Fruit fly (Drosophila melanogaster): Measurements from ENCODE around the gene CG14074.
A peak's percentile ranks its signal among the peaks of the same experiment; 100 is the strongest.

The CG14074 gene

DNA sequence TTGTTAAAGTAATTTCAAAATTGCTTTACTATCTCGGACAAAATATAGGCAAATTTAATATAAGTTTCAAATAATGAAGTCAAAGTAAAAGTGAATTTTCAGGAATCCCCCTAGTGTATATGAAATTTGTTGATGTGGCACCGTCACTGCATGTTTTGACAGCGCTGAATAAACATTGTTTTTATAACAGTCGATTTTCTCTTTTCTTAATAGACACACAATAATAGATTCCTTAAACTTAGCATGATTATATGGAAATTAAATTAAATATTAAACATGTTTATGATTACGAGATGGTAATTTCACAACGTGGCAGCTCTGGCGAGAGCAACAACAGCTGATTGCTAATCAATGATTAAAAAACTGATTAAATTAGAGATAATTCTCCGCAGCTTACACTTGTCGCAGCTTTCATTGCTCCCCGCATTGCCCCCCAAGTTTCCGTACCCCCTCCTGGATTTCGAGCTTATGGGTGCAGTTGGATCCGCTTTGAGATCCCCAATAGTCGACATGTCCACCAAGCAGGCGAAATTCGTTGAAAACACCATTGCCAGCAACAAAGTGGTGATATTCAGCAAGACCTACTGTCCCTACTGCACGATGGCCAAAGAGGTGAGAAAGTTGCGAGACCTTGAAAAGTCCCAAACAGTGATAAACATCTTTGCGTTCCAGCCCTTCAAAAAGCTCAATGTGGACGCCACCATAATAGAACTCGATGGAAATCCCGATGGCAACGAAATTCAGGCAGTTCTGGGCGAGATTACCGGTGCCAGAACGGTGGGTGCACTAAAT is 3.2 kb downstream of the CG14074 start, which contains the start of gene Grx1 (continued):
- no peak for TF ChIP-seq CG17612 (GFP tag; IDR thresholded peaks at IDR 0.05)
- TF ChIP-seq pnt (GFP tag; optimal IDR thresholded peaks at IDR 0.05): no peak
- TF ChIP-seq CG8359 (GFP tag; optimal IDR thresholded peaks at IDR 0.05; ENCODE audit: borderline replicate concordance): no peak
- TF ChIP-seq Dip3 (GFP tag; optimal IDR thresholded peaks at IDR 0.05): peak; percentile 4
- TF ChIP-seq CG31365 (tag; optimal IDR thresholded peaks at IDR 0.05): no peak
- peak; percentile 28 for TF ChIP-seq YL-1 (GFP tag; optimal IDR thresholded peaks at IDR 0.05)
- no peak for TF ChIP-seq HLH4C (GFP tag; IDR thresholded peaks at IDR 0.05; ENCODE audit: partially characterized antibody)
- TF ChIP-seq Ravus (GFP tag; IDR thresholded peaks at IDR 0.05): no peak
- no peak for TF ChIP-seq otp (GFP tag; IDR thresholded peaks at IDR 0.05)
- TF ChIP-seq caup (GFP tag; optimal IDR thresholded peaks at IDR 0.05; ENCODE audit: severe bottlenecking): peak; percentile 47
- no peak for TF ChIP-seq Bgb (GFP tag; IDR thresholded peaks at IDR 0.05; ENCODE audit: partially characterized antibody)
- no peak for TF ChIP-seq jigr1 (GFP tag; IDR thresholded peaks at IDR 0.05)
- TF ChIP-seq gem (tag; optimal IDR thresholded peaks at IDR 0.05): peak; percentile 75
- TF ChIP-seq wek (GFP tag; optimal IDR thresholded peaks at IDR 0.05): peak; percentile 97
- no peak for TF ChIP-seq org-1 (GFP tag; optimal IDR thresholded peaks at IDR 0.05)
- peak; percentile 54 for TF ChIP-seq CG18476 (GFP tag; optimal IDR thresholded peaks at IDR 0.05)
- no peak for TF ChIP-seq rib (GFP tag; IDR thresholded peaks at IDR 0.05)
- no peak for TF ChIP-seq CG6791 (GFP tag; IDR thresholded peaks at IDR 0.05; ENCODE audit: partially characterized antibody)
- no peak for TF ChIP-seq HLHmδ (GFP tag; optimal IDR thresholded peaks at IDR 0.05)
- TF ChIP-seq Fer1 (GFP tag; optimal IDR thresholded peaks at IDR 0.05): peak; percentile 39
- peak; percentile 47 for TF ChIP-seq CG14441 (GFP tag; IDR thresholded peaks at IDR 0.05)
- TF ChIP-seq disco-r (GFP tag; optimal IDR thresholded peaks at IDR 0.05): no peak
- TF ChIP-seq CG12104 (GFP tag; optimal IDR thresholded peaks at IDR 0.05): no peak
- TF ChIP-seq pfk (GFP tag; optimal IDR thresholded peaks at IDR 0.05): no peak
- TF ChIP-seq ci (GFP tag; IDR thresholded peaks at IDR 0.05): 0 out of 3 replicates have a peak, but pooled peaks have one; percentile 38
- peak; percentile 52 for TF ChIP-seq mam (GFP tag; optimal IDR thresholded peaks at IDR 0.05)
- peak; percentile 47 for TF ChIP-seq CG1602 (GFP tag; optimal IDR thresholded peaks at IDR 0.05)
- no peak for TF ChIP-seq CG6654 (GFP tag; optimal IDR thresholded peaks at IDR 0.05)
- no peak for TF ChIP-seq sens-2 (GFP tag; IDR thresholded peaks at IDR 0.05)
- TF ChIP-seq Dref (GFP tag; IDR thresholded peaks at IDR 0.05): no peak
- TF ChIP-seq CG12299 (tag; optimal IDR thresholded peaks at IDR 0.05): no peak
- TF ChIP-seq seq (GFP tag; IDR thresholded peaks at IDR 0.05): no peak
- peak; percentile 76 for TF ChIP-seq CG2712 (tag; optimal IDR thresholded peaks at IDR 0.05)
- TF ChIP-seq bigmax (GFP tag; optimal IDR thresholded peaks at IDR 0.05): no peak
- TF ChIP-seq CG17361 (GFP tag; IDR thresholded peaks at IDR 0.05): peak; percentile 71; the same call in 2 of the 3 replicates
- TF ChIP-seq CG11723 (GFP tag; optimal IDR thresholded peaks at IDR 0.05): no peak
- TF ChIP-seq wor (GFP tag; IDR thresholded peaks at IDR 0.05): no peak
- TF ChIP-seq fu2 (GFP tag; optimal IDR thresholded peaks at IDR 0.05): no peak
- peak; percentile 77 for TF ChIP-seq CG11504 (tag; optimal IDR thresholded peaks at IDR 0.05)
- peak; percentile 15 for TF ChIP-seq crc (GFP tag; optimal IDR thresholded peaks at IDR 0.05)
- TF ChIP-seq CG1529 (GFP tag; optimal IDR thresholded peaks at IDR 0.05): peak; percentile 50
- TF ChIP-seq NfI (GFP tag; optimal IDR thresholded peaks at IDR 0.05): peak; percentile 51
- peak; percentile 63 for TF ChIP-seq CG8924 (tag; optimal IDR thresholded peaks at IDR 0.05)
- TF ChIP-seq Doc2 (GFP tag; IDR thresholded peaks at IDR 0.05): no peak
- TF ChIP-seq CG10147 (GFP tag; optimal IDR thresholded peaks at IDR 0.05): peak; percentile 38
- TF ChIP-seq CG6765 (GFP tag; optimal IDR thresholded peaks at IDR 0.05): peak; percentile 61
- TF ChIP-seq D19B (GFP tag; optimal IDR thresholded peaks at IDR 0.05): no peak
- TF ChIP-seq Ets97D (GFP tag; optimal IDR thresholded peaks at IDR 0.05): peak; percentile 14
- TF ChIP-seq CG4360 (GFP tag; IDR thresholded peaks at IDR 0.05): no peak
- TF ChIP-seq CG18764 (GFP tag; optimal IDR thresholded peaks at IDR 0.05): peak; percentile 55
